4 fruit fly cellular contexts compared by ENCODE assay signal in the genomic region with DNA sequence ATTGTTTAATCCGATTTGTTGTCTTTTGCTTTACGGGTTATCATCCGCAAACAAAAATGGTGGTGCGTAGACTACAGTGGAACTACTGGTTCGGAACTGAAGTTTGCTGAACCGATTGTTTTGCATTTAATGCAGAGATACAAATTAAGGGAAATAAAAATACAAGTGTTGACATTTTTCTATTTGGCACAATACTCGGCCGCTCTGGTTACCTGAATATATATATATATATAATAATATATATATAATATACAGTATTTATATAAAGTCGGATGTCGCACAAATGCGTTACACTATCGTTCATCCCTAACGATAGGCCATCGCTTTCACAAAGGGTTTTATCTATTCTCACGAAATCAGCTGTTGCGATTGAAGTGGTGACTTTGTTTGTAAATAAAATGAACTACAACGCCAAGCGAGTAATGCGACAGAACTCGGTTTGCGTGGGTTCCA.
A peak's percentile ranks its signal among the peaks of the same experiment; 100 is the strongest.
TF ChIP-seq lines count a peak whose summit lies in the region.

DCAF12 (minus strand) TSS at position 204 of the 453 bp plus-strand sequence.
Spt3 (plus strand) TSS at position 329 of the 453 bp plus-strand sequence.

TF ChIP-seq in whole organism, adult, 20 proteins besides CTCF, POLR2A, EP300 and RAD21 (continued from another document):
- TF ChIP-seq bab1 (GFP tag; optimal IDR thresholded peaks at IDR 0.05; lab: Kevin White, UChicago) (peak; percentile 66), Clk (GFP tag; optimal IDR thresholded peaks at IDR 0.05; lab: Kevin White, UChicago) (peak; percentile 32), pad (GFP tag; optimal IDR thresholded peaks at IDR 0.05; lab: Kevin White, UChicago) (peak; percentile 47)
TF ChIP-seq in whole organism, adult: peak in this region for 14.

TF ChIP-seq in whole organism, embryonic, 481 proteins besides CTCF, POLR2A, EP300 and RAD21 (continued from another document and continues in another):
- no peak for TF ChIP-seq bowl (GFP tag; IDR thresholded peaks at IDR 0.05; lab: Robert Waterston, UW)
- TF ChIP-seq ken (GFP tag; IDR thresholded peaks at IDR 0.05; lab: Robert Waterston, UW) = 0 out of 3 replicates have a peak, but pooled peaks have one; percentile 58
- TF ChIP-seq Pdp1 (GFP tag; optimal IDR thresholded peaks at IDR 0.05; lab: Kevin White, UChicago) = no peak
- peak; percentile 77 for TF ChIP-seq CG8924 (tag; optimal IDR thresholded peaks at IDR 0.05; lab: Kevin White, UChicago)
- no peak for TF ChIP-seq gt (GFP tag; IDR thresholded peaks at IDR 0.05; lab: Robert Waterston, UW)
- TF ChIP-seq pho (GFP tag; optimal IDR thresholded peaks at IDR 0.05; lab: Kevin White, UChicago) = no peak
- TF ChIP-seq CHES-1-like (GFP tag; optimal IDR thresholded peaks at IDR 0.05; lab: Kevin White, UChicago) = no peak
- no peak for TF ChIP-seq Atf-2 (GFP tag; optimal IDR thresholded peaks at IDR 0.05; lab: Kevin White, UChicago)
- no peak for TF ChIP-seq oc (tag; optimal IDR thresholded peaks at IDR 0.05; lab: Kevin White, UChicago)
- peak; percentile 56 for TF ChIP-seq Aef1 (GFP tag; IDR thresholded peaks at IDR 0.05; lab: Robert Waterston, UW)
- no peak for TF ChIP-seq CG10565 (GFP tag; optimal IDR thresholded peaks at IDR 0.05; lab: Kevin White, UChicago)
- no peak for TF ChIP-seq Hand (GFP tag; optimal IDR thresholded peaks at IDR 0.05; lab: Kevin White, UChicago)
- TF ChIP-seq ERR (GFP tag; optimal IDR thresholded peaks at IDR 0.05; lab: Kevin White, UChicago) = peak; percentile 66
- no peak for TF ChIP-seq cato (GFP tag; optimal IDR thresholded peaks at IDR 0.05; lab: Kevin White, UChicago; ENCODE audit: borderline replicate concordance)
- TF ChIP-seq CG31441 (GFP tag; IDR thresholded peaks at IDR 0.05; lab: Robert Waterston, UW) = peak; percentile 74; the same call in 1 of the 2 replicates
- TF ChIP-seq sisA (GFP tag; IDR thresholded peaks at IDR 0.05; lab: Robert Waterston, UW) = peak; percentile 58
- peak; percentile 1 for TF ChIP-seq CG12299 (tag; optimal IDR thresholded peaks at IDR 0.05; lab: Kevin White, UChicago)
- no peak for TF ChIP-seq CG11085 (GFP tag; IDR thresholded peaks at IDR 0.05; lab: Robert Waterston, UW)
- peak; percentile 97 for TF ChIP-seq row (GFP tag; IDR thresholded peaks at IDR 0.05; lab: Robert Waterston, UW)
- peak; percentile 81 for TF ChIP-seq CG6791 (GFP tag; IDR thresholded peaks at IDR 0.05; lab: Robert Waterston, UW; ENCODE audit: partially characterized antibody)
- peak; percentile 44 for TF ChIP-seq scrt (GFP tag; optimal IDR thresholded peaks at IDR 0.05; lab: Kevin White, UChicago)
- TF ChIP-seq CG30020 (tag; optimal IDR thresholded peaks at IDR 0.05; lab: Kevin White, UChicago) = peak; percentile 69
- TF ChIP-seq CG42726 (GFP tag; IDR thresholded peaks at IDR 0.05; lab: Robert Waterston, UW; ENCODE audit: partially characterized antibody) = peak; percentile 63
- no peak for TF ChIP-seq CG12236 (GFP tag; optimal IDR thresholded peaks at IDR 0.05; lab: Kevin White, UChicago)
- TF ChIP-seq sd (tag; optimal IDR thresholded peaks at IDR 0.05; lab: Kevin White, UChicago) = no peak
- no peak for TF ChIP-seq C15 (GFP tag; IDR thresholded peaks at IDR 0.05; lab: Robert Waterston, UW)
- no peak for TF ChIP-seq CG16863 (GFP tag; optimal IDR thresholded peaks at IDR 0.05; lab: Kevin White, UChicago)
- TF ChIP-seq HLHmδ (GFP tag; optimal IDR thresholded peaks at IDR 0.05; lab: Kevin White, UChicago) = no peak
- no peak for TF ChIP-seq Oaz (GFP tag; IDR thresholded peaks at IDR 0.05; lab: Robert Waterston, UW)
- no peak for TF ChIP-seq HLH54F (GFP tag; optimal IDR thresholded peaks at IDR 0.05; lab: Kevin White, UChicago)
- peak; percentile 71 for TF ChIP-seq CG11504 (tag; optimal IDR thresholded peaks at IDR 0.05; lab: Kevin White, UChicago)
- 0 out of 2 replicates have a peak, but pooled peaks have one; percentile 33 for TF ChIP-seq cas (GFP tag; IDR thresholded peaks at IDR 0.05; lab: Robert Waterston, UW)
- TF ChIP-seq Fer2 (tag; optimal IDR thresholded peaks at IDR 0.05; lab: Kevin White, UChicago) = peak; percentile 27
- TF ChIP-seq hbn (GFP tag; IDR thresholded peaks at IDR 0.05; lab: Robert Waterston, UW; ENCODE audit: partially characterized antibody) = peak; percentile 76
- no peak for TF ChIP-seq Dfd (GFP tag; optimal IDR thresholded peaks at IDR 0.05; lab: Kevin White, UChicago)
- TF ChIP-seq CG14667 (GFP tag; IDR thresholded peaks at IDR 0.05; lab: Robert Waterston, UW) = peak; percentile 39; the same call in 1 of the 2 replicates
- no peak for TF ChIP-seq CG4707 (GFP tag; optimal IDR thresholded peaks at IDR 0.05; lab: Kevin White, UChicago)
- 0 out of 3 replicates have a peak, but pooled peaks have one; percentile 30 for TF ChIP-seq CG11456 (GFP tag; IDR thresholded peaks at IDR 0.05; lab: Robert Waterston, UW)
- TF ChIP-seq CG13424 (tag; optimal IDR thresholded peaks at IDR 0.05; lab: Kevin White, UChicago) = peak; percentile 72
- TF ChIP-seq CG3838 (GFP tag; optimal IDR thresholded peaks at IDR 0.05; lab: Kevin White, UChicago) = no peak

TF ChIP-seq in whole organism, prepupa, 60 proteins besides CTCF, POLR2A, EP300 and RAD21 (continued from another document):
- TF ChIP-seq dac (GFP tag; optimal IDR thresholded peaks at IDR 0.05; lab: Kevin White, UChicago) (no peak), fd85E (GFP tag; optimal IDR thresholded peaks at IDR 0.05; lab: Kevin White, UChicago) (no peak), eg (GFP tag; IDR thresholded peaks at IDR 0.05; lab: Robert Waterston, UW) (no peak), CG6854 (GFP tag; optimal IDR thresholded peaks at IDR 0.05; lab: Kevin White, UChicago) (no peak), Eip93F (GFP tag; optimal IDR thresholded peaks at IDR 0.05; lab: Kevin White, UChicago) (no peak), Gug (GFP tag; IDR thresholded peaks at IDR 0.05; lab: Robert Waterston, UW) (0 out of 2 replicates have a peak, but pooled peaks have one; percentile 23), Ets96B (tag; optimal IDR thresholded peaks at IDR 0.05; lab: Kevin White, UChicago) (peak; percentile 49), CG6792 (GFP tag; optimal IDR thresholded peaks at IDR 0.05; lab: Kevin White, UChicago) (no peak), ss (GFP tag; optimal IDR thresholded peaks at IDR 0.05; lab: Kevin White, UChicago) (no peak), CG32006 (GFP tag; optimal IDR thresholded peaks at IDR 0.05; lab: Kevin White, UChicago) (no peak), OdsH (GFP tag; optimal IDR thresholded peaks at IDR 0.05; lab: Kevin White, UChicago) (no peak), CG6808 (GFP tag; optimal IDR thresholded peaks at IDR 0.05; lab: Kevin White, UChicago) (no peak), achi (GFP tag; optimal IDR thresholded peaks at IDR 0.05; lab: Kevin White, UChicago) (peak; percentile 55), Lpt (GFP tag; optimal IDR thresholded peaks at IDR 0.05; lab: Kevin White, UChicago) (no peak), pdm3 (GFP tag; optimal IDR thresholded peaks at IDR 0.05; lab: Kevin White, UChicago) (no peak), fkh (GFP tag; optimal IDR thresholded peaks at IDR 0.05; lab: Kevin White, UChicago) (peak; percentile 93), esn (GFP tag; optimal IDR thresholded peaks at IDR 0.05; lab: Kevin White, UChicago) (peak; percentile 46), CG11762 (GFP tag; optimal IDR thresholded peaks at IDR 0.05; lab: Kevin White, UChicago; ENCODE audit: insufficient read depth) (no peak), Eip75B (GFP tag; optimal IDR thresholded peaks at IDR 0.05; lab: Kevin White, UChicago) (no peak), Sox15 (GFP tag; optimal IDR thresholded peaks at IDR 0.05; lab: Kevin White, UChicago) (no peak), Ets21C (GFP tag; optimal IDR thresholded peaks at IDR 0.05; lab: Kevin White, UChicago) (no peak), vri (GFP tag; optimal IDR thresholded peaks at IDR 0.05; lab: Kevin White, UChicago) (no peak), CG11902 (GFP tag; optimal IDR thresholded peaks at IDR 0.05; lab: Kevin White, UChicago) (no peak), lz (GFP tag; optimal IDR thresholded peaks at IDR 0.05; lab: Kevin White, UChicago) (peak; percentile 30), Hr38 (GFP tag; optimal IDR thresholded peaks at IDR 0.05; lab: Kevin White, UChicago) (no peak), fd59A (GFP tag; optimal IDR thresholded peaks at IDR 0.05; lab: Kevin White, UChicago) (no peak), CG10669 (GFP tag; optimal IDR thresholded peaks at IDR 0.05; lab: Kevin White, UChicago) (no peak), CG10631 (GFP tag; optimal IDR thresholded peaks at IDR 0.05; lab: Kevin White, UChicago) (peak; percentile 64), Smox (GFP tag; optimal IDR thresholded peaks at IDR 0.05; lab: Kevin White, UChicago) (no peak), salr (GFP tag; optimal IDR thresholded peaks at IDR 0.05; lab: Kevin White, UChicago) (no peak), svp (GFP tag; lab: Kevin White, UChicago) (peak; percentile 55), CG6163 (GFP tag; IDR thresholded peaks at IDR 0.05; lab: Robert Waterston, UW) (no peak), dsx (GFP tag; optimal IDR thresholded peaks at IDR 0.05; lab: Kevin White, UChicago; ENCODE audit: poor library complexity, severe bottlenecking) (peak; percentile 69), CG3032 (tag; optimal IDR thresholded peaks at IDR 0.05; lab: Kevin White, UChicago) (peak; percentile 69), CG1621 (tag; optimal IDR thresholded peaks at IDR 0.05; lab: Kevin White, UChicago) (peak; percentile 94), CG8632 (GFP tag; optimal IDR thresholded peaks at IDR 0.05; lab: Kevin White, UChicago) (no peak), Hr39 (GFP tag; optimal IDR thresholded peaks at IDR 0.05; lab: Kevin White, UChicago) (no peak), CG6276 (GFP tag; optimal IDR thresholded peaks at IDR 0.05; lab: Kevin White, UChicago) (no peak), Met (GFP tag; optimal IDR thresholded peaks at IDR 0.05; lab: Kevin White, UChicago) (no peak)
TF ChIP-seq in whole organism, prepupa: peak in this region for 13.

TF ChIP-seq in whole organism, wandering third instar larva, 38 proteins besides CTCF, POLR2A, EP300 and RAD21 (continued from another document):
- TF ChIP-seq OdsH (GFP tag; optimal IDR thresholded peaks at IDR 0.05; lab: Kevin White, UChicago) = no peak
- TF ChIP-seq Dfd (GFP tag; optimal IDR thresholded peaks at IDR 0.05; lab: Kevin White, UChicago) = no peak
- no peak for TF ChIP-seq pan (optimal IDR thresholded peaks at IDR 0.05; lab: Kevin White, UChicago)
- no peak for TF ChIP-seq Abd-B (GFP tag; optimal IDR thresholded peaks at IDR 0.05; lab: Kevin White, UChicago)
- TF ChIP-seq h (GFP tag; optimal IDR thresholded peaks at IDR 0.05; lab: Kevin White, UChicago) = no peak
- TF ChIP-seq Mio (GFP tag; optimal IDR thresholded peaks at IDR 0.05; lab: Kevin White, UChicago) = no peak
